Fruit fly (Drosophila melanogaster): ENCODE results near the gene Hex-A.

The Hex-A gene

dm6 chrX:9584104-9584947, 1.1 kb upstream of the Hex-A start (continued):
- TF ChIP-seq CG7963 (GFP tag; IDR thresholded peaks at IDR 0.05; ENCODE audit: partially characterized antibody) (no peak), CG3163 (GFP tag; optimal IDR thresholded peaks at IDR 0.05) (peak; percentile 15), CG11504 (tag; optimal IDR thresholded peaks at IDR 0.05) (no peak), fru (optimal IDR thresholded peaks at IDR 0.05) (no peak), CG10979 (tag; optimal IDR thresholded peaks at IDR 0.05) (no peak), Usf (GFP tag; optimal IDR thresholded peaks at IDR 0.05) (peak; percentile 42), jigr1 (GFP tag; IDR thresholded peaks at IDR 0.05) (0 out of 3 replicates have a peak, but pooled peaks have one; percentile 25), rib (GFP tag; IDR thresholded peaks at IDR 0.05) (peak; percentile 78; the same call in 1 of the 2 replicates), CG42726 (GFP tag; IDR thresholded peaks at IDR 0.05; ENCODE audit: partially characterized antibody) (no peak), vvl (GFP tag; IDR thresholded peaks at IDR 0.05) (0 out of 2 replicates have a peak, but pooled peaks have one; percentile 17), Vsx1 (GFP tag; optimal IDR thresholded peaks at IDR 0.05) (peak; percentile 15), Abd-B (GFP tag; optimal IDR thresholded peaks at IDR 0.05) (peak; percentile 61), CG4404 (GFP tag; IDR thresholded peaks at IDR 0.05) (peak; percentile 34; the same call in 1 of the 2 replicates), tup (GFP tag; optimal IDR thresholded peaks at IDR 0.05) (no peak), run (tag; optimal IDR thresholded peaks at IDR 0.05) (no peak), HLHmδ (GFP tag; optimal IDR thresholded peaks at IDR 0.05) (peak; percentile 1), CG1602 (GFP tag; optimal IDR thresholded peaks at IDR 0.05) (peak; percentile 21), Med (GFP tag) (peak; percentile 85), bbx (GFP tag; IDR thresholded peaks at IDR 0.05; ENCODE audit: partially characterized antibody) (no peak), CG15696 (tag; optimal IDR thresholded peaks at IDR 0.05) (no peak), pan (optimal IDR thresholded peaks at IDR 0.05) (no peak), pan (GFP tag; optimal IDR thresholded peaks at IDR 0.05 in 1 of 2, IDR thresholded peaks at IDR 0.05 in 1 of 2) (peak in 1 of 2 experiments; percentile 35), HLH54F (GFP tag; optimal IDR thresholded peaks at IDR 0.05) (no peak), mirr (GFP tag; optimal IDR thresholded peaks at IDR 0.05) (peak; percentile 85), ssp (GFP tag; IDR thresholded peaks at IDR 0.05) (0 out of 2 replicates have a peak, but pooled peaks have one; percentile 19), D19A (tag; optimal IDR thresholded peaks at IDR 0.05) (peak; percentile 97), en (GFP tag; optimal IDR thresholded peaks at IDR 0.05) (no peak), Ssrp (tag; optimal IDR thresholded peaks at IDR 0.05) (peak; percentile 34), Dip3 (GFP tag; optimal IDR thresholded peaks at IDR 0.05) (no peak), Bgb (GFP tag; IDR thresholded peaks at IDR 0.05; ENCODE audit: partially characterized antibody) (peak; percentile 48; the same call in 1 of the 2 replicates), unpg (GFP tag; optimal IDR thresholded peaks at IDR 0.05) (peak; percentile 15), CG11247 (GFP tag; IDR thresholded peaks at IDR 0.05) (peak; percentile 6; the same call in 1 of the 2 replicates), Opbp (GFP tag; IDR thresholded peaks at IDR 0.05; ENCODE audit: partially characterized antibody) (peak; percentile 12; the same call in 1 of the 3 replicates), CG13624 (GFP tag; optimal IDR thresholded peaks at IDR 0.05) (peak; percentile 30), Ada2b (GFP tag; IDR thresholded peaks at IDR 0.05) (0 out of 2 replicates have a peak, but pooled peaks have one; percentile 17), Blimp-1 (GFP tag; optimal IDR thresholded peaks at IDR 0.05) (peak; percentile 4), Fer1 (GFP tag; optimal IDR thresholded peaks at IDR 0.05) (no peak), CG1603 (tag; optimal IDR thresholded peaks at IDR 0.05) (peak; percentile 3), nom (GFP tag; optimal IDR thresholded peaks at IDR 0.05) (peak; percentile 12), CG8290 (GFP tag; optimal IDR thresholded peaks at IDR 0.05) (no peak), CG8290 (tag; optimal IDR thresholded peaks at IDR 0.05) (peak in 1 of 2 experiments; percentile 73), CG17359 (tag; optimal IDR thresholded peaks at IDR 0.05) (peak; percentile 42), BtbVII (GFP tag; optimal IDR thresholded peaks at IDR 0.05) (no peak), chinmo (GFP tag; IDR thresholded peaks at IDR 0.05; ENCODE audit: partially characterized antibody) (peak; percentile 88), CG7928 (GFP tag; optimal IDR thresholded peaks at IDR 0.05) (no peak), CG12236 (GFP tag; optimal IDR thresholded peaks at IDR 0.05) (no peak), NC2β (GFP tag; optimal IDR thresholded peaks at IDR 0.05) (no peak), Doc2 (GFP tag; IDR thresholded peaks at IDR 0.05) (no peak)

Data from whole organism, embryonic.